ENCODE assay signal across 1 fruit fly cellular context in genomic region chr2L:17921527-17921926, dm6.
A peak's percentile ranks its signal among the peaks of the same experiment; 100 is the strongest.
TF ChIP-seq lines count a peak whose summit lies in the region.

No protein-coding gene starts in this region.

TF ChIP-seq in whole organism, embryonic, 481 proteins besides CTCF, POLR2A, EP300 and RAD21 (continued from another document):
- no peak for TF ChIP-seq Hr78 (GFP tag; optimal IDR thresholded peaks at IDR 0.05; lab: Kevin White, UChicago)
- TF ChIP-seq CG15479 (GFP tag; optimal IDR thresholded peaks at IDR 0.05; lab: Kevin White, UChicago): no peak
- TF ChIP-seq Dref (GFP tag; IDR thresholded peaks at IDR 0.05; lab: Robert Waterston, UW): no peak
- no peak for TF ChIP-seq esg (GFP tag; conservative IDR thresholded peaks at IDR 0.05; lab: Robert Waterston, UW)
- TF ChIP-seq Hsf (GFP tag; optimal IDR thresholded peaks at IDR 0.05; lab: Kevin White, UChicago): peak; percentile 11
- no peak for TF ChIP-seq CG16779 (GFP tag; IDR thresholded peaks at IDR 0.05; lab: Robert Waterston, UW)
- no peak for TF ChIP-seq unc-4 (GFP tag; IDR thresholded peaks at IDR 0.05; lab: Robert Waterston, UW; ENCODE audit: partially characterized antibody)
- TF ChIP-seq CG30431 (GFP tag; optimal IDR thresholded peaks at IDR 0.05; lab: Kevin White, UChicago): no peak
- peak in 1 of 2 experiments; percentile 49 for TF ChIP-seq Hr51 (GFP tag; optimal IDR thresholded peaks at IDR 0.05; lab: Kevin White, UChicago)
- no peak for TF ChIP-seq CG7372 (GFP tag; IDR thresholded peaks at IDR 0.05; lab: Robert Waterston, UW)
- TF ChIP-seq CG12942 (GFP tag; optimal IDR thresholded peaks at IDR 0.05; lab: Kevin White, UChicago): no peak
- TF ChIP-seq CG10543 (GFP tag; optimal IDR thresholded peaks at IDR 0.05; lab: Kevin White, UChicago): no peak
- TF ChIP-seq CG12155 (GFP tag; optimal IDR thresholded peaks at IDR 0.05; lab: Kevin White, UChicago): no peak
- no peak for TF ChIP-seq CG6791 (GFP tag; IDR thresholded peaks at IDR 0.05; lab: Robert Waterston, UW; ENCODE audit: partially characterized antibody)
- no peak for TF ChIP-seq CG2875 (GFP tag; optimal IDR thresholded peaks at IDR 0.05; lab: Kevin White, UChicago)
